Fruit fly (Drosophila melanogaster) whole organism, prepupa: Measurements from ENCODE around the gene mei-38.

Experiments used
- Blimp-1 ChIP-seq: fragments of 200-800 bp; sonication (Bioruptor generic); optimal IDR thresholded peaks from 3 replicates; lab custom pipeline; 2017; ENCODE audit warnings: missing biosample characterization, missing genetic modification characterization, mild to moderate bottlenecking, moderate library complexity, missing genetic modification reagents
- CG10631 ChIP-seq: fragments of 200-800 bp; sonication (Bioruptor generic); optimal IDR thresholded peaks from 2 replicates; lab custom pipeline; 2016; ENCODE audit warnings: missing biosample characterization, missing genetic modification characterization
- CG11902 ChIP-seq: fragments of 200-800 bp; sonication (Bioruptor generic); optimal IDR thresholded peaks from 3 replicates; lab custom pipeline; 2016; ENCODE audit warnings: missing biosample characterization, missing genetic modification characterization
- CG15336 ChIP-seq: fragments of 200-800 bp; sonication (Bioruptor generic); IDR thresholded peaks from 2 replicates; pipeline ENCODE4 v1.3.6; 2022; ENCODE audit warnings: missing biosample characterization, missing genetic modification characterization
- CG1621 ChIP-seq: fragments of 200-800 bp; sonication (Bioruptor generic); optimal IDR thresholded peaks from 3 replicates; lab custom pipeline; 2018; ENCODE audit warnings: missing biosample characterization, mild to moderate bottlenecking, missing genetic modification characterization
- CG3032 ChIP-seq: fragments of 200-800 bp; optimal IDR thresholded peaks from 2 replicates; lab custom pipeline; 2019; ENCODE audit warnings: missing biosample characterization, mild to moderate bottlenecking, missing genetic modification characterization, moderate library complexity
- CG31627 ChIP-seq: fragments of 200-800 bp; sonication (Bioruptor generic); optimal IDR thresholded peaks from 3 replicates; lab custom pipeline; 2016; ENCODE audit warnings: missing biosample characterization, missing genetic modification characterization
- CG34406 ChIP-seq: fragments of 200-800 bp; sonication (Bioruptor generic); optimal IDR thresholded peaks from 3 replicates; lab custom pipeline; 2016; ENCODE audit warnings: missing biosample characterization, missing genetic modification characterization
- CG4318 ChIP-seq: fragments of 200-800 bp; sonication (Bioruptor generic); optimal IDR thresholded peaks from 3 replicates; lab custom pipeline; 2017; ENCODE audit warnings: missing biosample characterization, mild to moderate bottlenecking, missing genetic modification characterization
- CG6792 ChIP-seq: fragments of 200-800 bp; sonication (Bioruptor generic); optimal IDR thresholded peaks from 3 replicates; lab custom pipeline; 2016; ENCODE audit warnings: missing biosample characterization, missing genetic modification characterization
- CG6808 ChIP-seq: fragments of 200-800 bp; sonication (Bioruptor generic); optimal IDR thresholded peaks from 3 replicates; lab custom pipeline; 2017; ENCODE audit warnings: missing biosample characterization, missing genetic modification characterization, mild to moderate bottlenecking, moderate library complexity, missing genetic modification reagents
- CG8119 ChIP-seq: fragments of 200-800 bp; sonication (Bioruptor generic); IDR thresholded peaks from 3 replicates; pipeline ENCODE4 v1.3.6; 2022; ENCODE audit warnings: missing biosample characterization, missing genetic modification characterization
- CG8319 ChIP-seq: fragments of 200-800 bp; sonication (Bioruptor generic); optimal IDR thresholded peaks from 3 replicates; lab custom pipeline; 2016; ENCODE audit warnings: missing biosample characterization, missing genetic modification characterization
- CG9139 ChIP-seq: fragments of 200-800 bp; sonication (Bioruptor generic); optimal IDR thresholded peaks from 3 replicates; lab custom pipeline; 2017; ENCODE audit warnings: missing biosample characterization, mild to moderate bottlenecking, missing genetic modification characterization
- Eip78C ChIP-seq: fragments of 200-800 bp; sonication (Bioruptor generic); peaks from one replicate; lab custom pipeline; 2016; ENCODE audit warnings: missing biosample characterization, missing genetic modification characterization
- Eip93F ChIP-seq: fragments of 200-800 bp; sonication (Bioruptor generic); optimal IDR thresholded peaks from 2 replicates; lab custom pipeline; 2016; ENCODE audit warnings: missing biosample characterization, mild to moderate bottlenecking, missing genetic modification characterization
- Ets21C ChIP-seq: fragments of 200-800 bp; sonication (Bioruptor generic); optimal IDR thresholded peaks from 3 replicates; lab custom pipeline; 2016; ENCODE audit warnings: missing biosample characterization, missing genetic modification characterization
- Gug ChIP-seq: fragments of 200-800 bp; sonication (Bioruptor generic); IDR thresholded peaks from 2 replicates; pipeline ENCODE4 v1.3.6; 2022; ENCODE audit warnings: missing biosample characterization, missing genetic modification characterization
- Hr39 ChIP-seq: fragments of 200-800 bp; sonication (Bioruptor generic); optimal IDR thresholded peaks from 2 replicates; lab custom pipeline; 2016; ENCODE audit warnings: missing biosample characterization, missing genetic modification characterization
- Met ChIP-seq: fragments of 200-800 bp; sonication (Bioruptor generic); optimal IDR thresholded peaks from 3 replicates; lab custom pipeline; 2016; ENCODE audit warnings: missing biosample characterization, missing genetic modification characterization
- OdsH ChIP-seq: fragments of 200-800 bp; sonication (Bioruptor generic); optimal IDR thresholded peaks from 3 replicates; lab custom pipeline; 2016; ENCODE audit warnings: missing biosample characterization, missing genetic modification characterization
- Sox14 ChIP-seq: fragments of 200-800 bp; sonication (Bioruptor generic); optimal IDR thresholded peaks from 3 replicates; lab custom pipeline; 2016; ENCODE audit warnings: missing biosample characterization, missing genetic modification characterization
- achi ChIP-seq: fragments of 200-800 bp; sonication (Bioruptor generic); optimal IDR thresholded peaks from 3 replicates; lab custom pipeline; 2016; ENCODE audit warnings: missing biosample characterization, missing genetic modification characterization
- cyc ChIP-seq: fragments of 200-800 bp; sonication (Bioruptor generic); optimal IDR thresholded peaks from 3 replicates; lab custom pipeline; 2016; ENCODE audit warnings: missing biosample characterization, missing genetic modification characterization
- dac ChIP-seq: fragments of 200-800 bp; sonication (Bioruptor generic); optimal IDR thresholded peaks from 2 replicates; lab custom pipeline; 2017; ENCODE audit warnings: missing biosample characterization, mild to moderate bottlenecking, missing genetic modification characterization
- dsx ChIP-seq: fragments of 200-800 bp; optimal IDR thresholded peaks from 3 replicates; lab custom pipeline; 2019; ENCODE audit warnings: missing biosample characterization, mild to moderate bottlenecking, missing genetic modification characterization, moderate library complexity; ENCODE audit not compliant: poor library complexity, severe bottlenecking
- esn ChIP-seq: fragments of 200-800 bp; sonication (Bioruptor generic); optimal IDR thresholded peaks from 2 replicates; lab custom pipeline; 2016; ENCODE audit warnings: missing biosample characterization, mild to moderate bottlenecking, missing genetic modification characterization, moderate library complexity
- fd59A ChIP-seq: fragments of 200-800 bp; sonication (Bioruptor generic); optimal IDR thresholded peaks from 2 replicates; lab custom pipeline; 2017; ENCODE audit warnings: missing biosample characterization, mild to moderate bottlenecking, missing genetic modification characterization, missing genetic modification reagents
- fd85E ChIP-seq: fragments of 200-800 bp; sonication (Bioruptor generic); optimal IDR thresholded peaks from 3 replicates; lab custom pipeline; 2016; ENCODE audit warnings: missing biosample characterization, missing genetic modification characterization
- lz ChIP-seq: fragments of 200-800 bp; sonication (Bioruptor generic); optimal IDR thresholded peaks from 3 replicates; lab custom pipeline; 2016; ENCODE audit warnings: missing biosample characterization, missing genetic modification characterization
- net ChIP-seq: fragments of 200-800 bp; sonication (Bioruptor generic); optimal IDR thresholded peaks from 3 replicates; lab custom pipeline; 2016; ENCODE audit warnings: missing biosample characterization, missing genetic modification characterization
- pdm3 ChIP-seq: fragments of 200-800 bp; sonication (Bioruptor generic); optimal IDR thresholded peaks from 3 replicates; lab custom pipeline; 2016; ENCODE audit warnings: missing biosample characterization, missing genetic modification characterization
- salr ChIP-seq, 2 experiments: fragments of 200-800 bp; sonication (Bioruptor generic); optimal IDR thresholded peaks; 3 replicates each; lab custom pipeline; 2016 to 2018; ENCODE audit warnings: missing biosample characterization in 2 of 2, missing genetic modification characterization in 2 of 2, mild to moderate bottlenecking in 1 of 2
- svp ChIP-seq: fragments of 200-800 bp; sonication (Bioruptor generic); peaks from one replicate; lab custom pipeline; 2016; ENCODE audit warnings: missing biosample characterization, missing genetic modification characterization
- topi ChIP-seq: fragments of 200-800 bp; sonication (Bioruptor generic); optimal IDR thresholded peaks from 3 replicates; lab custom pipeline; 2016; ENCODE audit warnings: missing biosample characterization, missing genetic modification characterization

mei-38 gene

DNA sequence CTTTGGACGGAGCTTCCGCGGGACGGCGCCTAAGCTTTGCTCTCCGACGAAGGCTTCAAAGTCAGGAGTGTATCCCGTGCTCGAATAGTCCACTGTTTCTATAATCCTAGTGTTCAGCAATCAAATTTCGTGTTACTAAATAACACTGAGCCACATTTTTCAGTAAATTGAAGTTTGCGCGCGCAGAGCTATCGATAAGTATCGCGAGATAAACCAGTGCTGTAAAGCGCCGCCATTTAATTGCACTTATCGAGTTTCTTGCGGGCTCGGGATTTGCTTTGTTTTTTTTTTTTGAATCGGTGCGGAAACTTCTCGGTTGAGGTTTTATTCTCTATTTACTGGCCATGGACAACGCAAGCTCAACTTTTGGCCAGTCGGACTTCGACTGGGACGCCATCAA is at the start of gene mei-38, which contains the start of gene Rab27:
Gene mei-38 (plus strand): TSS at position 216 of the 400 bp plus-strand sequence.
Gene Rab27 (minus strand): TSS at position 127 of the 400 bp plus-strand sequence.
- TF ChIP-seq CG31627 (peak; percentile 24), Ets21C (GFP tag; lab: Kevin White, UChicago) (no peak), CG34406 (no peak), lz (GFP tag; lab: Kevin White, UChicago) (peak; percentile 8), cyc (GFP tag; lab: Kevin White, UChicago) (peak; percentile 12), topi (peak; percentile 24), esn (GFP tag; lab: Kevin White, UChicago) (peak; percentile 14), Sox14 (GFP tag; lab: Kevin White, UChicago) (peak; percentile 52)

DNA sequence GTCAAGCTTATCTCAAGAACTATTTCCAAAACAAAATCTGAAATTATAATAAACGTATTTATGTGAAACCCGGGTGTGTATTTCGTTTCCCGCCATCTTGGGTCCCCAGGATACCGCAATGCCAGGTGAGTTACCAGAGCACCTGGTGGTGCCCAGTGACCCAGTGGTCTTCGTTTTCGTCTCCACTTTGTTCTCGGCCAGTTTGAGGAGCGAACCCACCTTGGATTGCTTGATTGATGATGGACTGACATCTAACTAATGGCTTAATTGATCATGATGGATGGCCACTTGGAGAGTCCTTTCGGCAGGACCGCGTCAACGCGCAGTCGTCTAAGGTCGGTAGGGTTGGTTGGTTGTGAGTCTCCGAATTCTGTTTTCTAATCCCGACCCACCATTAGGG is 24.7 kb upstream of the mei-38 start, which contains the start of gene Gr2a:
Gene Gr2a (plus strand): TSS at position 301 of the 400 bp plus-strand sequence.
- TF ChIP-seq dac (no peak), fd59A (GFP tag; lab: Kevin White, UChicago) (no peak), CG3032 (no peak), svp (GFP tag; lab: Kevin White, UChicago) (no peak), salr (GFP tag; optimal IDR thresholded peaks at IDR 0.05; lab: Kevin White, UChicago) (no peak), CG10631 (no peak), Eip93F (GFP tag; lab: Kevin White, UChicago) (no peak), CG9139 (no peak), achi (GFP tag; lab: Kevin White, UChicago) (no peak), CG11902 (no peak), CG31627 (no peak), Eip78C (GFP tag; lab: Kevin White, UChicago) (no peak), Hr39 (GFP tag; lab: Kevin White, UChicago) (no peak), CG8119 (GFP tag; lab: Robert Waterston, UW) (no peak), CG15336 (GFP tag; lab: Robert Waterston, UW) (no peak), CG8319 (GFP tag; lab: Kevin White, UChicago) (no peak), pdm3 (GFP tag; lab: Kevin White, UChicago) (no peak), topi (no peak)

DNA sequence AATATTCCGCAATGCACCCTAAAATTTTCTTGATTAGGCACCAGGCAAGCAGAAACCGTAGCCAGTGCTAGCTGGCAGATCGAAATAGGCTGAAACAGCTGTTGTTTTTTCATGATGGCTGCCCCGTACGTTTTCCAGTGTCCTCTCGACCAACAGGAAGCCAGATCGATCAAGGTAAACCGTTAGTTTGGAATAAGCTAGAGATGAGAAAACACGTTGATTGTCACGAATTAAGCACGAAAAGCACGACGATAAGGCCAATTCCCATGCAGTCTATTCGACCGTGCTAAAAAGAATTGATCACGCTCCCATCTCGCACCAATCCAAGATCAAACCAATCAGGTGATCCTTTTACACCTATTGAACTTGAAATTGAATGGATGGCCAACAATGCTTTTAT is 22.0 kb upstream of the mei-38 start:
- TF ChIP-seq Blimp-1 (GFP tag; lab: Kevin White, UChicago) (no peak), svp (GFP tag; lab: Kevin White, UChicago) (peak; percentile 52)

DNA sequence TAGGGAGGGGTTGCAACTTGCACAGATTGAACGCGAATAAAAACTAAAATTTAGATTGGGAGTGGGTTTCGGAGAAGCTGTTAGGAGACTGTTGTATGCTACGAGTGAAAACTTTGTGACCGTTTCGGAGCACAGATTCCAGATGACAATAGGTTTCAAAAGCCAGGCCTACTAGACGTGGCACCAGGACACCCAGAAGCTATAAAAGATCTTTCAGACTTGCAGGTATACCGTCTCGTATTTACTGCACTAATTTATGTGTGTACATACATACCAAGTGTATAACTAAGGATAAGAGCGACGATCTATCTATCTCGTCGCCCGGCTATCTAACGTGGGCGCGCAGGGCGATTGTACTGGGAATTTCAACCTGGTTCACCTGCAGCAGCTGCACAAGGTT is 19.9 kb upstream of the mei-38 start, which contains the start of gene CG14785:
Gene CG14785 (minus strand): TSS at position 101 of the 400 bp plus-strand sequence.
- no peak for TF ChIP-seq net
- no peak for TF ChIP-seq CG10631
- TF ChIP-seq CG15336 (GFP tag; lab: Robert Waterston, UW): no peak
- TF ChIP-seq CG6792: no peak
- TF ChIP-seq fd59A (GFP tag; lab: Kevin White, UChicago): no peak
- no peak for TF ChIP-seq CG3032
- TF ChIP-seq fd85E (GFP tag; lab: Kevin White, UChicago): no peak
- TF ChIP-seq dsx (GFP tag; lab: Kevin White, UChicago): no peak
- no peak for TF ChIP-seq Met (GFP tag; lab: Kevin White, UChicago)
- TF ChIP-seq Gug: no peak
- no peak for TF ChIP-seq Sox14 (GFP tag; lab: Kevin White, UChicago)
- TF ChIP-seq CG31627: no peak
- TF ChIP-seq CG11902: no peak
- TF ChIP-seq OdsH (GFP tag; lab: Kevin White, UChicago): no peak
- TF ChIP-seq CG6808 (GFP tag; lab: Kevin White, UChicago): no peak
- TF ChIP-seq CG4318 (GFP tag; lab: Kevin White, UChicago): no peak
- no peak for TF ChIP-seq CG1621 (tag; lab: Kevin White, UChicago)
